Worm (Caenorhabditis elegans) whole organism, young adult: ENCODE results near the gene F47G3.4.

Experiments
- F22D6.2 ChIP-seq: sonication (generic microtip); optimal IDR thresholded peaks from 2 replicates; lab custom pipeline; 2016; ENCODE audit warnings: mild to moderate bottlenecking, missing genetic modification characterization, missing compliant biosample characterization
- F39B2.1 ChIP-seq: fragments of 200-800 bp; sonication (Bioruptor generic); IDR thresholded peaks from 2 replicates; pipeline ENCODE4 v1.3.6; 2022; ENCODE audit warnings: missing genetic modification reagents, missing genetic modification characterization, missing compliant biosample characterization
- aptf-3 ChIP-seq: fragments of 200-800 bp; sonication (Bioruptor generic); IDR thresholded peaks from 2 replicates; pipeline ENCODE4 v1.3.6; 2022; ENCODE audit warnings: missing genetic modification characterization, missing compliant biosample characterization
- chd-7 ChIP-seq: sonication (generic microtip); optimal IDR thresholded peaks from 2 replicates; lab custom pipeline; 2016; ENCODE audit warnings: mild to moderate bottlenecking, missing genetic modification characterization, moderate library complexity, missing compliant biosample characterization
- dpl-1 ChIP-seq: fragments of 150-350 bp; optimal IDR thresholded peaks from 2 replicates; lab custom pipeline; 2014; ENCODE audit warnings: missing biosample characterization, missing genetic modification reagents, missing genetic modification characterization
- lsy-27 ChIP-seq: sonication (generic microtip); optimal IDR thresholded peaks from 2 replicates; lab custom pipeline; 2017; ENCODE audit warnings: missing genetic modification characterization, mild to moderate bottlenecking, missing compliant biosample characterization, antibody characterized with exemption, missing genotype, borderline replicate concordance; ENCODE audit not compliant: insufficient read depth
- madf-6 ChIP-seq: fragments of 200-800 bp; sonication (Bioruptor generic); IDR thresholded peaks from 2 replicates; pipeline ENCODE4 v1.3.6; 2022; ENCODE audit warnings: missing genetic modification reagents, missing genetic modification characterization, missing compliant biosample characterization
- nfyb-1 ChIP-seq: fragments of 200-800 bp; sonication (Bioruptor generic); IDR thresholded peaks from 2 replicates; pipeline ENCODE4 v1.3.6; 2022; ENCODE audit warnings: missing genetic modification reagents, missing genetic modification characterization, missing compliant biosample characterization
- sdz-38 ChIP-seq: sonication (generic microtip); optimal IDR thresholded peaks from 2 replicates; lab custom pipeline; 2016; ENCODE audit warnings: missing genotype, missing genetic modification characterization, missing compliant biosample characterization
- somi-1 ChIP-seq: fragments of 200-800 bp; sonication (Bioruptor generic); optimal IDR thresholded peaks from 2 replicates; lab custom pipeline; 2018; ENCODE audit warnings: mild to moderate bottlenecking, missing genetic modification characterization, missing compliant biosample characterization
- unc-62 ChIP-seq: fragments of 150-350 bp; optimal IDR thresholded peaks from 2 replicates; lab custom pipeline; 2014; ENCODE audit warnings: missing biosample characterization, missing genetic modification reagents, missing genetic modification characterization
- ztf-18 ChIP-seq: sonication (generic microtip); optimal IDR thresholded peaks from 2 replicates; lab custom pipeline; 2016; ENCODE audit warnings: missing genotype, mild to moderate bottlenecking, missing genetic modification characterization, missing compliant biosample characterization

DNA sequence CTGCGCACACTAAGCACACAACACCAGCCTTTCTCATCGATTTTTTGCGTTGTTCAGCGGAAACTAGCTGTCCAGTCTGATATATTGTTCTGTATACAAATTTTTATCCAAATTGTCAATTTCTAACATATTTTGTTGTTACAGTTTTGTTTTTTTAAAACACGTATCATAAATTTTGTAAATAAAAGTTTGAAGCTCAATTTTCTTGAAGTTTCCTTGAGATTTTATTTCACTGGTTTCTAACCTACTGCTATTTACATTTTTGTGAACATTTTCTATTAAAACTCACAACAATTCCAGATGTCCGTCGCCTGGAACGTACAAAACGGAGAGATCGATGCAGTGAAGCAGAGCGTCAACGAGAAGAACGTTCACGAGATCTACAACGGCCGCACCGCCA is 25.8 kb downstream of the F47G3.4 start, which contains the start of gene mtpn-1:
- TF ChIP-seq nfyb-1 (GFP tag; lab: Robert Waterston, UW) (no peak), sdz-38 (tag; lab: Kevin White, UChicago) (no peak), F22D6.2 (tag; lab: Kevin White, UChicago) (no peak), aptf-3 (no peak), unc-62 (GFP tag; lab: Kevin White, UChicago) (no peak), dpl-1 (GFP tag; lab: Kevin White, UChicago) (no peak), chd-7 (tag; lab: Kevin White, UChicago) (no peak), ztf-18 (tag; lab: Kevin White, UChicago) (no peak), F39B2.1 (no peak), madf-6 (GFP tag; lab: Robert Waterston, UW) (no peak), lsy-27 (tag; lab: Kevin White, UChicago) (no peak), somi-1 (no peak)
